Worm (Caenorhabditis elegans): Measurements from ENCODE around the gene C18A3.10.
A peak's percentile ranks its signal among the peaks of the same experiment; 100 is the strongest.

DNA sequence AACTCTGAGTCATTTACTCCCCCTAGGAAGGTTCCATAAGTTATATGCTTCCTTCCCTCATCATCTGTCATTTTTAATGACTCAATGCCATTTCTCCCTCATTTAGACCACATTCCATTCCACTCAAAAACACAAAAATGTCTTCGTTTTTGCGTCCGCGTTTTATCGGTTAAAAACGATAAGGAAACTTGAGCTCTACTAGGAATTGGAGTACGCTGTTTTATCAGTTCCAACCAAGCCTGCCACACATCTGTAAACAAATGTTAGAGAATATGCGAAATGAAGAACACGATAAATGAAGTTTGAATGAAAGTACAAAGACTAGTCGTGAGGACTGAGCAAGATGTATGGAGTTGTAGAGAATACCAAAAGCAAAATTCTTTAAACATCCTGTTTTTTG, 32.8 kb upstream of the C18A3.10 start:
- TF ChIP-seq nhr-6 (tag; optimal IDR thresholded peaks at IDR 0.05) = no peak
- no peak for TF ChIP-seq nhr-237 (tag; optimal IDR thresholded peaks at IDR 0.05)
- no peak for TF ChIP-seq lin-11 (tag; optimal IDR thresholded peaks at IDR 0.05)
- TF ChIP-seq skn-1 (tag; optimal IDR thresholded peaks at IDR 0.05) = no peak
- no peak for TF ChIP-seq nhr-12 (tag; optimal IDR thresholded peaks at IDR 0.05)
- TF ChIP-seq unc-62 (GFP tag; optimal IDR thresholded peaks at IDR 0.05) = no peak
- TF ChIP-seq fos-1 (tag; optimal IDR thresholded peaks at IDR 0.05) = peak; percentile 97
- TF ChIP-seq elt-1 (tag; optimal IDR thresholded peaks at IDR 0.05) = no peak

Data from whole organism, L2 larva.